Worm (Caenorhabditis elegans) whole organism, L1 larva: ENCODE measurements around the gene Y54G9A.9.
A peak's percentile ranks its signal among the peaks of the same experiment; 100 is the strongest.

Experiments
- C04F5.9 ChIP-seq: sonication (generic microtip); optimal IDR thresholded peaks from 2 replicates; lab custom pipeline; 2016; ENCODE audit warnings: missing genetic modification characterization, missing compliant biosample characterization
- C16A3.4 ChIP-seq: fragments of 150-350 bp; optimal IDR thresholded peaks from 2 replicates; lab custom pipeline; 2014; ENCODE audit warnings: missing biosample characterization, missing genetic modification characterization
- C34B4.2 ChIP-seq: sonication (generic microtip); optimal IDR thresholded peaks from 2 replicates; lab custom pipeline; 2017; ENCODE audit warnings: mild to moderate bottlenecking, missing genetic modification characterization, missing compliant biosample characterization
- aha-1 ChIP-seq: fragments of 150-350 bp; optimal IDR thresholded peaks from 2 replicates; lab custom pipeline; 2014; ENCODE audit warnings: missing biosample characterization, missing genetic modification characterization
- aly-2 ChIP-seq: fragments of 150-350 bp; optimal IDR thresholded peaks from 2 replicates; lab custom pipeline; 2014; ENCODE audit warnings: missing biosample characterization, missing genetic modification characterization
- ama-1 ChIP-seq: fragments of 150-350 bp; optimal IDR thresholded peaks from 2 replicates; lab custom pipeline; 2014
- blmp-1 ChIP-seq: fragments of 150-350 bp; optimal IDR thresholded peaks from 2 replicates; lab custom pipeline; 2014; ENCODE audit warnings: missing biosample characterization, missing genetic modification characterization
- ceh-8 ChIP-seq: fragments of 200-800 bp; sonication (Bioruptor generic); optimal IDR thresholded peaks from 2 replicates; lab custom pipeline; 2018; ENCODE audit warnings: mild to moderate bottlenecking, missing genetic modification characterization, moderate library complexity, missing compliant biosample characterization
- ceh-82 ChIP-seq, 3 experiments: fragments of 150-350 bp in 1 of 3; sonication (generic microtip) in 2 of 3; optimal IDR thresholded peaks; 2 replicates each; lab custom pipeline; 2014 to 2017; ENCODE audit warnings: missing biosample characterization in 3 of 3, missing genetic modification characterization in 3 of 3
- ceh-88 ChIP-seq: fragments of 200-800 bp; sonication (Bioruptor generic); IDR thresholded peaks from 2 replicates; pipeline ENCODE4 v1.3.6; 2022; ENCODE audit warnings: missing genetic modification characterization, missing compliant biosample characterization
- ceh-90 ChIP-seq: sonication (generic microtip); optimal IDR thresholded peaks from 2 replicates; lab custom pipeline; 2016; ENCODE audit warnings: missing genetic modification characterization, missing compliant biosample characterization
- dpl-1 ChIP-seq, 3 experiments: fragments of 150-350 bp in 2 of 3; sonication (generic microtip) in 1 of 3; optimal IDR thresholded peaks; 2 replicates each; lab custom pipeline; 2014 to 2017; ENCODE audit warnings: missing biosample characterization in 3 of 3, missing genetic modification characterization in 3 of 3, missing genetic modification reagents in 3 of 3
- efl-3 ChIP-seq: fragments of 200-800 bp; sonication (Bioruptor generic); optimal IDR thresholded peaks from 2 replicates; lab custom pipeline; 2018; ENCODE audit warnings: mild to moderate bottlenecking, missing genetic modification characterization, missing compliant biosample characterization
- egl-13 ChIP-seq: sonication (generic microtip); optimal IDR thresholded peaks from 2 replicates; lab custom pipeline; 2016; ENCODE audit warnings: missing genotype, missing genetic modification reagents, missing genetic modification characterization, missing compliant biosample characterization
- elt-3 ChIP-seq, 6 experiments: fragments of 150-350 bp in 1 of 6; sonication (generic microtip); optimal IDR thresholded peaks; 2 replicates each; lab custom pipeline; 2017 to 2018; ENCODE audit warnings: missing biosample characterization in 6 of 6, missing genetic modification characterization in 6 of 6, inconsistent platforms in 1 of 6
- ets-5 ChIP-seq: fragments of 200-800 bp; sonication (Bioruptor generic); IDR thresholded peaks from 2 replicates; pipeline ENCODE4 v1.3.6; 2022; ENCODE audit warnings: missing genetic modification characterization, missing compliant biosample characterization
- fkh-4 ChIP-seq: sonication (generic microtip); optimal IDR thresholded peaks from 2 replicates; lab custom pipeline; 2016; ENCODE audit warnings: missing compliant biosample characterization, missing genetic modification characterization, borderline replicate concordance
- grh-1 ChIP-seq: fragments of 200-800 bp; sonication (Bioruptor generic); IDR thresholded peaks from 2 replicates; pipeline ENCODE4 v1.3.6; 2022; ENCODE audit warnings: missing genetic modification reagents, missing genetic modification characterization, missing compliant biosample characterization
- hlh-17 ChIP-seq: fragments of 200-800 bp; sonication (Bioruptor generic); optimal IDR thresholded peaks from 2 replicates; lab custom pipeline; 2018; ENCODE audit warnings: missing genetic modification characterization, mild to moderate bottlenecking, missing compliant biosample characterization, moderate library complexity, borderline replicate concordance
- hpl-2 ChIP-seq: fragments of 150-350 bp; optimal IDR thresholded peaks from 2 replicates; lab custom pipeline; 2014; ENCODE audit warnings: missing biosample characterization, missing genetic modification reagents, missing genetic modification characterization
- jun-1 ChIP-seq: fragments of 150-350 bp; optimal IDR thresholded peaks from 2 replicates; lab custom pipeline; 2014; ENCODE audit warnings: missing biosample characterization, missing genetic modification reagents, missing genetic modification characterization
- lin-14 ChIP-seq: fragments of 200-800 bp; sonication (Bioruptor generic); optimal IDR thresholded peaks from 2 replicates; lab custom pipeline; 2018; ENCODE audit warnings: mild to moderate bottlenecking, missing genetic modification characterization, moderate library complexity, missing compliant biosample characterization
- lin-35 ChIP-seq, 2 experiments: fragments of 150-350 bp; optimal IDR thresholded peaks; 2 replicates each; lab custom pipeline; 2014; ENCODE audit warnings: missing biosample characterization in 2 of 2, missing genetic modification characterization in 2 of 2, missing genetic modification reagents in 2 of 2
- lir-3 ChIP-seq: sonication (generic microtip); optimal IDR thresholded peaks from 2 replicates; lab custom pipeline; 2016; ENCODE audit warnings: mild to moderate bottlenecking, missing genetic modification characterization, moderate library complexity, missing compliant biosample characterization; ENCODE audit not compliant: poor library complexity
- mdl-1 ChIP-seq, 2 experiments: fragments of 150-350 bp; optimal IDR thresholded peaks; 2 replicates each; lab custom pipeline; 2014 to 2017; ENCODE audit warnings: missing biosample characterization in 2 of 2, missing genetic modification characterization in 2 of 2, inconsistent platforms in 1 of 2
- mef-2 ChIP-seq: fragments of 150-350 bp; optimal IDR thresholded peaks from 2 replicates; lab custom pipeline; 2014; ENCODE audit warnings: missing biosample characterization, missing genetic modification characterization
- mep-1 ChIP-seq: fragments of 150-350 bp; optimal IDR thresholded peaks from 2 replicates; lab custom pipeline; 2014; ENCODE audit warnings: missing biosample characterization, missing genetic modification characterization
- nhr-12 ChIP-seq: sonication (generic microtip); optimal IDR thresholded peaks from 2 replicates; lab custom pipeline; 2017; ENCODE audit warnings: missing biosample characterization, missing genetic modification characterization
- nhr-19 ChIP-seq: fragments of 200-800 bp; sonication (Bioruptor generic); conservative IDR thresholded peaks from 2 replicates; pipeline ENCODE4 v1.3.6; 2022; ENCODE audit warnings: missing genetic modification characterization, missing compliant biosample characterization
- nhr-20 ChIP-seq: sonication (generic microtip); optimal IDR thresholded peaks from 2 replicates; lab custom pipeline; 2016; ENCODE audit warnings: mild to moderate bottlenecking, missing genetic modification characterization, missing compliant biosample characterization
- nhr-237 ChIP-seq: fragments of 150-350 bp; optimal IDR thresholded peaks from 2 replicates; lab custom pipeline; 2014; ENCODE audit warnings: missing biosample characterization, missing genetic modification characterization
- nhr-28 ChIP-seq: fragments of 150-350 bp; optimal IDR thresholded peaks from 2 replicates; lab custom pipeline; 2014; ENCODE audit warnings: missing biosample characterization, missing genetic modification characterization
- nhr-71 ChIP-seq: sonication (generic microtip); optimal IDR thresholded peaks from 2 replicates; lab custom pipeline; 2016; ENCODE audit warnings: mild to moderate bottlenecking, missing genetic modification characterization, moderate library complexity, missing compliant biosample characterization
- nhr-77 ChIP-seq: fragments of 150-350 bp; optimal IDR thresholded peaks from 2 replicates; lab custom pipeline; 2014; ENCODE audit warnings: missing biosample characterization, missing genetic modification characterization
- nhr-85 ChIP-seq: sonication (generic microtip); peaks from one replicate; lab custom pipeline; 2016; ENCODE audit warnings: missing genetic modification characterization, inconsistent platforms, missing compliant biosample characterization
- nhr-90 ChIP-seq: sonication (generic microtip); optimal IDR thresholded peaks from 2 replicates; lab custom pipeline; 2016; ENCODE audit warnings: mild to moderate bottlenecking, missing genetic modification characterization, missing compliant biosample characterization; ENCODE audit not compliant: poor library complexity
- pax-3 ChIP-seq: fragments of 200-800 bp; sonication (Bioruptor generic); optimal IDR thresholded peaks from 2 replicates; lab custom pipeline; 2018; ENCODE audit warnings: mild to moderate bottlenecking, missing genetic modification characterization, moderate library complexity, missing compliant biosample characterization
- rnt-1 ChIP-seq: sonication (generic microtip); optimal IDR thresholded peaks from 2 replicates; lab custom pipeline; 2016; ENCODE audit warnings: mild to moderate bottlenecking, missing genetic modification characterization, moderate library complexity, missing compliant biosample characterization
- snu-23 ChIP-seq: sonication (generic microtip); optimal IDR thresholded peaks from 2 replicates; lab custom pipeline; 2016; ENCODE audit warnings: missing genetic modification characterization, missing compliant biosample characterization
- sox-4 ChIP-seq: sonication (generic microtip); optimal IDR thresholded peaks from 2 replicates; lab custom pipeline; 2016; ENCODE audit warnings: missing genetic modification characterization, missing compliant biosample characterization
- swsn-7 ChIP-seq: sonication (generic microtip); optimal IDR thresholded peaks from 2 replicates; lab custom pipeline; 2016; ENCODE audit warnings: missing genetic modification characterization, missing compliant biosample characterization
- tbx-2 ChIP-seq: sonication (generic microtip); optimal IDR thresholded peaks from 2 replicates; lab custom pipeline; 2016; ENCODE audit warnings: missing genetic modification characterization, missing compliant biosample characterization
- unc-130 ChIP-seq: fragments of 150-350 bp; optimal IDR thresholded peaks from 2 replicates; lab custom pipeline; 2017; ENCODE audit warnings: missing biosample characterization, missing genetic modification characterization, inconsistent platforms
- unc-98 ChIP-seq: fragments of 200-800 bp; sonication (Bioruptor generic); IDR thresholded peaks from 2 replicates; pipeline ENCODE4 v1.3.6; 2022; ENCODE audit warnings: missing genetic modification characterization, missing compliant biosample characterization
- vab-15 ChIP-seq: sonication (generic microtip); optimal IDR thresholded peaks from 2 replicates; lab custom pipeline; 2017; ENCODE audit warnings: missing genotype, mild to moderate bottlenecking, missing genetic modification characterization, missing compliant biosample characterization
- zag-1 ChIP-seq: fragments of 150-350 bp; optimal IDR thresholded peaks from 2 replicates; lab custom pipeline; 2014; ENCODE audit warnings: missing biosample characterization, missing genetic modification characterization
- ztf-4 ChIP-seq: fragments of 150-350 bp; optimal IDR thresholded peaks from 2 replicates; lab custom pipeline; 2014; ENCODE audit warnings: missing biosample characterization, missing genetic modification characterization

Gene Y54G9A.9

DNA sequence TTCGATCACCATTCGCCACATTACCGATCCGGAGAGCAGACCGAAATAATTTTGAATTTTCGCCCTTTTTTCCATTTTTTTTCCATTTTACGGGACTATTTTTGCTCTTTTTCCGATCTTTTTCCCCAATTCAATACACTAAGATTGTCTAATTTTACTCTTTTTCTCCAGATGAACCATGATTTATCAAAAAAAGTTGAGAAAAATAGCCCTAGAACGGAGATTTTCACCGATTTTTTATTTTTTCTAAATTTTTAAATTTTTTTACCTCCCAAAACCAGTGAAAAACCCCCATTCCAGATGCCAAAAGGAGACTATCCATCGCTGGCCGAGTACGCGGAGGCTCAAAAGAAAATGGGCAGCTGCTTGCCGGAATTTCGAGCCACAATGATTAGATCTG is at the start of gene Y54G9A.9:
TSS of gene Y54G9A.9 (plus strand) at position 301 of the 400 bp plus-strand sequence.
- TF ChIP-seq aha-1 (tag; lab: Kevin White, UChicago): no peak
- no peak for TF ChIP-seq C04F5.9 (tag; lab: Kevin White, UChicago)
- no peak for TF ChIP-seq elt-3 (tag; optimal IDR thresholded peaks at IDR 0.05; lab: Kevin White, UChicago)
- no peak for TF ChIP-seq ceh-88 (GFP tag; lab: Robert Waterston, UW)
- TF ChIP-seq hlh-17: no peak
- TF ChIP-seq ztf-4 (tag; lab: Kevin White, UChicago): no peak
- TF ChIP-seq lir-3 (tag; lab: Kevin White, UChicago): no peak
- TF ChIP-seq nhr-237: no peak
- TF ChIP-seq jun-1 (tag; lab: Kevin White, UChicago): no peak
- no peak for TF ChIP-seq egl-13
- TF ChIP-seq pax-3 (tag; lab: Kevin White, UChicago): no peak
- TF ChIP-seq nhr-12 (tag; lab: Kevin White, UChicago): no peak

DNA sequence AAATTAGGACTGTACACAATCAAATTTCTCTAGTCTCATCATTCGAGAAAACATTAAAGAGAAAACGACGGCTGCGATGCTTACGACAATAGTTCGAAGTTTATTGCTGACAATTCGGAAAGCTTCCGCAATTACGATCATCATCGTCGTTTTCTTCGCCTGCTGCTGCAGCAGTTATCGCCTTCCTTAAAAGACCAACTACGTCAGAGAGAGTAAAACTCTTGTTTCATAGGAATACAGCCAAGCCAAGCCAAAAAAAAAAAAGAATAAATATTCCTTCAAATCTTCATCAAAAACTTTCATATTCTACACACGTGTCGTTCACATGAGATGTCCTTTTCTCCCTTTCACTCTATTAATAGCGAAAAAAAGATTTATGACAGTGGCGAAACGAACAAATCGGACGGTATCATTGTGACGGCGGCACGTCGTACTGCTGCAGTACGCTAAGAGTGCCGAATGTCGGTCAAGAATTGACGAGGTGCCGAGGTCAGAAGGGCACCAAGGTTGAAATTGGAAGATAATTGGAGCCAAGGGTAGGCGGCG is 49.7 kb upstream of the Y54G9A.9 start:
- TF ChIP-seq lin-14: peak; percentile 54
- TF ChIP-seq nhr-77 (tag; lab: Kevin White, UChicago): no peak
- no peak for TF ChIP-seq fkh-4 (tag; lab: Kevin White, UChicago)
- no peak for TF ChIP-seq ama-1 (lab: Kevin White, UChicago)
- peak; percentile 98 for TF ChIP-seq blmp-1 (tag; lab: Kevin White, UChicago)
- TF ChIP-seq mdl-1 (tag; optimal IDR thresholded peaks at IDR 0.05; lab: Kevin White, UChicago): peak in 1 of 2 experiments; percentile 54
- TF ChIP-seq snu-23: peak; percentile 29
- TF ChIP-seq nhr-71 (tag; lab: Kevin White, UChicago): peak; percentile 55
- TF ChIP-seq mep-1 (tag; lab: Kevin White, UChicago): peak; percentile 28
- no peak for TF ChIP-seq nhr-28 (tag; lab: Kevin White, UChicago)
- peak in 1 of 2 experiments; percentile 21 for TF ChIP-seq lin-35 (GFP tag; optimal IDR thresholded peaks at IDR 0.05; lab: Kevin White, UChicago)
- TF ChIP-seq efl-3 (GFP tag; lab: Kevin White, UChicago): no peak
- no peak for TF ChIP-seq zag-1 (tag; lab: Kevin White, UChicago)
- TF ChIP-seq nhr-85 (tag; lab: Kevin White, UChicago): peak; percentile 94
- TF ChIP-seq nhr-20 (tag; lab: Kevin White, UChicago): peak; percentile 52
- TF ChIP-seq elt-3 (tag; optimal IDR thresholded peaks at IDR 0.05; lab: Kevin White, UChicago): peak in 2 of 6 experiments; percentile 47 to 72
- TF ChIP-seq tbx-2 (tag; lab: Kevin White, UChicago): peak; percentile 12

DNA sequence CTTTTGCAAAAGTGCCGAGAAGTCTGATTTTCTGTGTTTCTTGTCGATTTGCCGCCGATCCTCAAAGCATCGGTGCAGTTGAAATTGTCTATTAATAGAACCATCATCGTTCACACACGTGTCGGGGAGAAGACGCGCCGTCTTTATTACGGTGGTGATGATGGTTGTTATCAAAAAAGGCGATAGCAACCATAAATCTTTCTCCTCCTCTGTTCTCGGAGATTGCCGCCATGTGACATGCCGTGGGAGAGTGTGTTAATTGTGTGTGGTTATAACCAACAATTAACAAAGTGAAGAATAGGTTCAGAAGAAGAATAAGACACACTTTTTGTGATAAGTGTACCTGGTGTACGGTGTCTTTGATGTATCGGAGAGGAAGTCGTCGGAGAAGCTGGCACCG is 48.5 kb upstream of the Y54G9A.9 start:
- TF ChIP-seq ets-5 (GFP tag; lab: Robert Waterston, UW) (no peak), efl-3 (GFP tag; lab: Kevin White, UChicago) (no peak), nhr-85 (tag; lab: Kevin White, UChicago) (peak; percentile 93), unc-98 (GFP tag; lab: Robert Waterston, UW) (no peak), rnt-1 (tag; lab: Kevin White, UChicago) (no peak), dpl-1 (GFP tag; optimal IDR thresholded peaks at IDR 0.05; lab: Kevin White, UChicago) (peak in 1 of 3 experiments; percentile 16), nhr-20 (tag; lab: Kevin White, UChicago) (peak; percentile 86), nhr-19 (GFP tag; lab: Robert Waterston, UW) (peak; percentile 63), nhr-90 (peak; percentile 77), swsn-7 (tag; lab: Kevin White, UChicago) (no peak), ceh-90 (tag; lab: Kevin White, UChicago) (no peak), ceh-8 (GFP tag; lab: Kevin White, UChicago) (no peak), mep-1 (tag; lab: Kevin White, UChicago) (peak; percentile 13), egl-13 (no peak), nhr-237 (no peak), sox-4 (no peak), mdl-1 (tag; optimal IDR thresholded peaks at IDR 0.05; lab: Kevin White, UChicago) (peak in 1 of 2 experiments; percentile 93), grh-1 (no peak; the same call in 1 of the 2 replicates), hpl-2 (no peak), elt-3 (tag; optimal IDR thresholded peaks at IDR 0.05; lab: Kevin White, UChicago) (peak; percentile 26 to 96 (median 75)), unc-130 (tag; lab: Kevin White, UChicago) (peak; percentile 83), ceh-82 (tag; optimal IDR thresholded peaks at IDR 0.05; lab: Kevin White, UChicago) (no peak), snu-23 (peak; percentile 66), lin-35 (GFP tag; optimal IDR thresholded peaks at IDR 0.05; lab: Kevin White, UChicago) (peak in 1 of 2 experiments; percentile 73), tbx-2 (tag; lab: Kevin White, UChicago) (peak; percentile 54), C16A3.4 (tag; lab: Kevin White, UChicago) (peak; percentile 18), mef-2 (tag; lab: Kevin White, UChicago) (peak; percentile 14), C34B4.2 (tag; lab: Kevin White, UChicago) (no peak), vab-15 (tag; lab: Kevin White, UChicago) (peak; percentile 95), nhr-71 (tag; lab: Kevin White, UChicago) (peak; percentile 79), aly-2 (tag; lab: Kevin White, UChicago) (no peak)
